Fruit fly (Drosophila melanogaster) whole organism: ENCODE data around the gene Bhmt.

ENCODE experiments used
- Dll ChIP-seq: fragments of >200 bp; optimal IDR thresholded peaks from 2 replicates; lab custom pipeline; 2017
- EcR ChIP-seq, 2 experiments: fragments of >200 bp; optimal IDR thresholded peaks; 2 replicates each; lab custom pipeline; 2017; ENCODE audit warnings: missing biosample characterization in 2 of 2, missing genetic modification characterization in 2 of 2, missing genetic modification reagents in 2 of 2
- pan ChIP-seq: fragments of >200 bp; optimal IDR thresholded peaks from 2 replicates; lab custom pipeline; 2017
- usp ChIP-seq: fragments of >200 bp; optimal IDR thresholded peaks from 2 replicates; lab custom pipeline; 2017; ENCODE audit warnings: missing biosample characterization, missing genetic modification characterization, mixed read lengths

- TF ChIP-seq usp, result no peak
- no peak for TF ChIP-seq EcR (GFP tag; optimal IDR thresholded peaks at IDR 0.05; lab: Kevin White, UChicago)
- no peak for TF ChIP-seq pan (lab: Kevin White, UChicago)
- TF ChIP-seq Dll (lab: Kevin White, UChicago), result no peak
Measured at dm6 chr2L:18925387-18925786, 31.7 kb downstream of the Bhmt start.
